Worm (Caenorhabditis elegans) whole organism, young adult: ENCODE data around the gene dpy-30.

Experiments
- C06A6.2 ChIP-seq: fragments of 200-800 bp; sonication (Bioruptor generic); conservative IDR thresholded peaks from 2 replicates; pipeline ENCODE4 v1.3.6; 2022; ENCODE audit warnings: missing genetic modification characterization, missing compliant biosample characterization
- C17E4.6 ChIP-seq: fragments of 200-800 bp; sonication (Bioruptor generic); IDR thresholded peaks from 2 replicates; pipeline ENCODE4 v1.3.6; 2022; ENCODE audit warnings: missing genetic modification reagents, missing genetic modification characterization, missing compliant biosample characterization
- F37B4.10 ChIP-seq: fragments of 200-800 bp; sonication (Bioruptor generic); IDR thresholded peaks from 2 replicates; pipeline ENCODE4 v1.3.6; 2022; ENCODE audit warnings: missing genetic modification characterization, missing compliant biosample characterization
- F52B5.7 ChIP-seq: sonication (generic microtip); optimal IDR thresholded peaks from 2 replicates; lab custom pipeline; 2016; ENCODE audit warnings: mild to moderate bottlenecking, missing genetic modification characterization, missing compliant biosample characterization
- F57A8.1 ChIP-seq: fragments of 200-800 bp; sonication (Bioruptor generic); optimal IDR thresholded peaks from 2 replicates; lab custom pipeline; 2018; ENCODE audit warnings: mild to moderate bottlenecking, missing genetic modification characterization, moderate library complexity, missing compliant biosample characterization
- Y56A3A.18 ChIP-seq: fragments of 200-800 bp; sonication (Bioruptor generic); IDR thresholded peaks from 2 replicates; pipeline ENCODE4 v1.3.6; 2022; ENCODE audit warnings: missing genetic modification reagents, missing genetic modification characterization, missing compliant biosample characterization
- Y67H2A.10 ChIP-seq: fragments of 200-800 bp; sonication (Bioruptor generic); conservative IDR thresholded peaks from 2 replicates; pipeline ENCODE4 v1.3.6; 2022; ENCODE audit warnings: missing genetic modification reagents, missing genetic modification characterization, missing compliant biosample characterization
- attf-3 ChIP-seq: fragments of 200-800 bp; sonication (Bioruptor generic); conservative IDR thresholded peaks from 2 replicates; pipeline ENCODE4 v1.3.6; 2022; ENCODE audit warnings: missing genetic modification reagents, missing genetic modification characterization, missing compliant biosample characterization
- bed-2 ChIP-seq: fragments of 200-800 bp; sonication (Bioruptor generic); IDR thresholded peaks from 2 replicates; pipeline ENCODE4 v1.3.6; 2022; ENCODE audit warnings: missing genetic modification reagents, missing genetic modification characterization, missing compliant biosample characterization
- ceh-100 ChIP-seq: fragments of 200-800 bp; sonication (Bioruptor generic); IDR thresholded peaks from 2 replicates; pipeline ENCODE4 v1.3.6; 2022; ENCODE audit warnings: missing genetic modification reagents, missing genetic modification characterization, missing compliant biosample characterization
- ceh-79 ChIP-seq: sonication (generic microtip); optimal IDR thresholded peaks from 2 replicates; lab custom pipeline; 2017; ENCODE audit warnings: mild to moderate bottlenecking, missing genetic modification characterization, missing compliant biosample characterization
- ceh-91 ChIP-seq: fragments of 200-800 bp; sonication (Bioruptor generic); IDR thresholded peaks from 2 replicates; pipeline ENCODE4 v1.3.6; 2022; ENCODE audit warnings: missing genetic modification reagents, missing genetic modification characterization, missing compliant biosample characterization
- die-1 ChIP-seq: sonication (generic microtip); optimal IDR thresholded peaks from 2 replicates; lab custom pipeline; 2016; ENCODE audit warnings: missing genotype, mild to moderate bottlenecking, missing genetic modification characterization, missing compliant biosample characterization
- dox-1 ChIP-seq: fragments of 200-800 bp; sonication (Bioruptor generic); IDR thresholded peaks from 2 replicates; pipeline ENCODE4 v1.3.6; 2022; ENCODE audit warnings: missing genetic modification reagents, missing genetic modification characterization, missing compliant biosample characterization
- egl-44 ChIP-seq: fragments of 200-800 bp; sonication (Bioruptor generic); IDR thresholded peaks from 2 replicates; pipeline ENCODE4 v1.3.6; 2022; ENCODE audit warnings: missing genetic modification reagents, missing genetic modification characterization, missing compliant biosample characterization
- ets-4 ChIP-seq: fragments of 200-800 bp; sonication (Bioruptor generic); optimal IDR thresholded peaks from 2 replicates; lab custom pipeline; 2018; ENCODE audit warnings: mild to moderate bottlenecking, missing genetic modification characterization, missing compliant biosample characterization
- fkh-3 ChIP-seq: sonication (generic microtip); optimal IDR thresholded peaks from 2 replicates; lab custom pipeline; 2016; ENCODE audit warnings: mild to moderate bottlenecking, missing genetic modification characterization, missing compliant biosample characterization
- hlh-12 ChIP-seq: sonication (generic microtip); optimal IDR thresholded peaks from 2 replicates; lab custom pipeline; 2016; ENCODE audit warnings: missing genetic modification characterization, missing compliant biosample characterization
- lin-40 ChIP-seq: sonication (generic microtip); optimal IDR thresholded peaks from 2 replicates; lab custom pipeline; 2016; ENCODE audit warnings: missing genetic modification characterization, mild to moderate bottlenecking, missing compliant biosample characterization, missing genotype, missing genetic modification reagents
- lsl-1 ChIP-seq: fragments of 200-800 bp; sonication (Bioruptor generic); optimal IDR thresholded peaks from 2 replicates; lab custom pipeline; 2018; ENCODE audit warnings: mild to moderate bottlenecking, missing genetic modification characterization, moderate library complexity, missing compliant biosample characterization
- madf-3 ChIP-seq: fragments of 200-800 bp; sonication (Bioruptor generic); IDR thresholded peaks from 2 replicates; pipeline ENCODE4 v1.3.6; 2022; ENCODE audit warnings: missing genetic modification reagents, missing genetic modification characterization, missing compliant biosample characterization
- madf-8 ChIP-seq: fragments of 200-800 bp; sonication (Bioruptor generic); conservative IDR thresholded peaks from 2 replicates; pipeline ENCODE4 v1.3.6; 2022; ENCODE audit warnings: missing genetic modification reagents, missing genetic modification characterization, missing compliant biosample characterization
- mxl-1 ChIP-seq: sonication (generic microtip); optimal IDR thresholded peaks from 2 replicates; lab custom pipeline; 2016; ENCODE audit warnings: missing genetic modification characterization, missing compliant biosample characterization
- nfya-2 ChIP-seq: fragments of 200-800 bp; sonication (Bioruptor generic); IDR thresholded peaks from 2 replicates; pipeline ENCODE4 v1.3.6; 2022; ENCODE audit warnings: missing genetic modification reagents, missing genetic modification characterization, missing compliant biosample characterization
- nfyb-1 ChIP-seq: fragments of 200-800 bp; sonication (Bioruptor generic); IDR thresholded peaks from 2 replicates; pipeline ENCODE4 v1.3.6; 2022; ENCODE audit warnings: missing genetic modification reagents, missing genetic modification characterization, missing compliant biosample characterization
- rec-8 ChIP-seq, 2 experiments: sonication (generic microtip); optimal IDR thresholded peaks; 2 replicates each; lab custom pipeline; 2016; ENCODE audit warnings: mild to moderate bottlenecking in 2 of 2, missing genetic modification characterization in 2 of 2, missing genetic modification reagents in 2 of 2, missing genotype in 2 of 2, missing biosample characterization in 1 of 2, missing compliant biosample characterization in 1 of 2, moderate library complexity in 1 of 2
- rpc-1 ChIP-seq, 2 experiments: fragments of 150-350 bp in 1 of 2; sonication (generic microtip) in 1 of 2; optimal IDR thresholded peaks; 2 replicates each; lab custom pipeline; 2014 to 2018; ENCODE audit warnings: missing biosample characterization in 1 of 2, missing genetic modification characterization in 1 of 2, missing genetic modification reagents in 1 of 2, missing genotype in 1 of 2
- sptf-2 ChIP-seq: fragments of 200-800 bp; sonication (Bioruptor generic); optimal IDR thresholded peaks from 2 replicates; lab custom pipeline; 2018; ENCODE audit warnings: mild to moderate bottlenecking, missing genetic modification characterization, missing compliant biosample characterization
- unc-130 ChIP-seq: sonication (generic microtip); optimal IDR thresholded peaks from 2 replicates; lab custom pipeline; 2016; ENCODE audit warnings: missing genetic modification reagents, missing genetic modification characterization, missing compliant biosample characterization
- xnd-1 ChIP-seq: sonication (generic microtip); optimal IDR thresholded peaks from 2 replicates; lab custom pipeline; 2016; ENCODE audit warnings: missing genotype, missing genetic modification reagents, missing genetic modification characterization, missing compliant biosample characterization
- ztf-26 ChIP-seq: sonication (generic microtip); optimal IDR thresholded peaks from 2 replicates; lab custom pipeline; 2017; ENCODE audit warnings: missing genetic modification characterization, missing compliant biosample characterization

The dpy-30 gene

DNA sequence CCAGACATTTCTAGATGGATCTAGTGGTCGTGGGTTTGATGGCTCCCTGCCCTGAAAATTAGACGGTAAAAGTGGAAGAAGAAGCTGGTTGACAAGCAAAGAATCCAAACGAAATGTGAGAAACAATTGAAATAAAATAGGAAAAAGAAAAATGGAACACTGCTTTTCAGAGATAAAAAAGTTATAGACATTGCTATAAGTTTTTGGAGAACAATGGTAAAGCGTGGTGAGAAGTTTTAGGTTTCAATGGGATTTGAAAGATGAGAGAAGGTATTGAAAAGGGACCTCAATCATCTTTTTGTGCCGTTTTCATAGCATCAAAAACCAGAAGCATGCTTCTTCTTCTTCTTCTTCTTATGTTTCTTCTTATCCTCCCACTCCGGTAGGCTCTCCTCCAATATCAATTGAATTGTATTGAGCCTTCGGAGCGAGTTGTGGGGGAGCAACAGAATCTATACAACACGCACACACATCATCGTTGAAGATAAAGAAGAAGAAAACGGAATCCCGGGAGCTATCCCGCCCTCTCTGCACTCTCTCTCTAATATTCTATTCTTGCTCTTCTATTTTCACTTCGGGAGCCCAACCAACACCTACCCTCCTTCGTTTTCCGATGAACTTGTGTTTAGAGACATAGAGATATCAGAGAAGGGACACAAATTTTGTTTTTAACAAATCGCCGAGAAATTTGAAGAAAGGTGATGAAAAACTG lies 43.1 kb downstream of the dpy-30 start, which contains the start of gene myo-3:
Gene myo-3 (minus strand): TSS at position 51 of the 712 bp plus-strand sequence.
- TF ChIP-seq dox-1 (GFP tag; lab: Robert Waterston, UW): no peak
- TF ChIP-seq lin-40 (tag; lab: Kevin White, UChicago): no peak
- no peak for TF ChIP-seq Y67H2A.10

DNA sequence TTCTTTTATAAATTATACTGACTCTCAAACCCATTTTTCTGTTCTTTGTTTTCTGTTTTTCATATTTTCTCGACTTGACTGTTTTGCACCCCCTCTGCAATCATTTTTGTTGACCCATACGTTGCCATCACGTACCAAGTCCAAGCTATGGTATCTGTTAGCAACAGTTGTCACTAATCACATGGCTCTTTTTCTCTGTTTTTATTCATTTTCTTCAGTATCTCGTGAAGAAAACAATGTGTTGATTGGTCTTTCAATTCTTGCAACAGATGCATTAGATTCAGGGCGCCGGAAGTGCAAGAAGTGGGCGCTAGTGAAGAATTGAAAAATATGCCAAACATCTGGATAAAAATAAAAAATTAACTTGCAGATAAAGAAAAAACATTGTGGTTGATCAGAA lies 44.2 kb downstream of the dpy-30 start:
- TF ChIP-seq fkh-3 (tag; lab: Kevin White, UChicago): no peak
- no peak for TF ChIP-seq Y56A3A.18 (GFP tag; lab: Robert Waterston, UW)
- no peak for TF ChIP-seq madf-8
- no peak for TF ChIP-seq rec-8 (tag; optimal IDR thresholded peaks at IDR 0.05; lab: Kevin White, UChicago)
- TF ChIP-seq xnd-1: no peak
- no peak for TF ChIP-seq attf-3 (GFP tag; lab: Robert Waterston, UW)
- TF ChIP-seq rpc-1 (optimal IDR thresholded peaks at IDR 0.05; lab: Kevin White, UChicago): no peak
- TF ChIP-seq rpc-1 (tag; optimal IDR thresholded peaks at IDR 0.05; lab: Kevin White, UChicago): no peak
- TF ChIP-seq C06A6.2 (GFP tag; lab: Robert Waterston, UW): no peak
- TF ChIP-seq nfyb-1 (GFP tag; lab: Robert Waterston, UW): no peak

DNA sequence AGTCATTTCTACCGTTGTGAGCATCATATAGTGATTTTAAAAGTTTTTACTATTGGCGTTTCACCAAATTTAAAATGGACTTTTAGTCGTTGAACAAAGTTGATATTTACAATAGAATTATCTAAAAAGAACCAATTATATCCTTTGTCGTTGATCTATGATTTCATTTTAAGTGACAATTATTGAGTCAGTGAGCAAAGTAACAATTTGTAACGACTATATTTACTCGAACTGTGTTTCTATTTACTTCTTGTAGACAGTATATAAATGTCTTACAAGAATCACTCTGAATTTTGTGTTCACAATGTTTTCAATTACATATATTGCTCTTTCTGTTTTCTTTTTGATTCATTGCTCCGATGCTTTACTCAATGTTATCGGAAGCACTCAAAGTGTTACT lies 49.8 kb downstream of the dpy-30 start, which contains the start of gene ttr-22:
Gene ttr-22 (plus strand): TSS at position 301 of the 400 bp plus-strand sequence.
- TF ChIP-seq ceh-79 (tag; lab: Kevin White, UChicago) (no peak), F52B5.7 (no peak), madf-3 (GFP tag; lab: Robert Waterston, UW) (no peak), unc-130 (GFP tag; lab: Kevin White, UChicago) (no peak), egl-44 (GFP tag; lab: Robert Waterston, UW) (no peak), hlh-12 (no peak), C17E4.6 (GFP tag; lab: Robert Waterston, UW) (no peak), mxl-1 (tag; lab: Kevin White, UChicago) (no peak), nfyb-1 (GFP tag; lab: Robert Waterston, UW) (no peak), sptf-2 (GFP tag; lab: Kevin White, UChicago) (no peak), die-1 (no peak), nfya-2 (GFP tag; lab: Robert Waterston, UW) (no peak), ceh-100 (no peak), ceh-91 (GFP tag; lab: Robert Waterston, UW) (no peak), ets-4 (no peak), lsl-1 (GFP tag; lab: Kevin White, UChicago) (no peak), F37B4.10 (GFP tag; lab: Robert Waterston, UW) (no peak), F57A8.1 (GFP tag; lab: Kevin White, UChicago) (no peak), bed-2 (GFP tag; lab: Robert Waterston, UW) (no peak), ztf-26 (no peak)
